Worm (Caenorhabditis elegans): Measurements from ENCODE around the gene npr-6.

DNA sequence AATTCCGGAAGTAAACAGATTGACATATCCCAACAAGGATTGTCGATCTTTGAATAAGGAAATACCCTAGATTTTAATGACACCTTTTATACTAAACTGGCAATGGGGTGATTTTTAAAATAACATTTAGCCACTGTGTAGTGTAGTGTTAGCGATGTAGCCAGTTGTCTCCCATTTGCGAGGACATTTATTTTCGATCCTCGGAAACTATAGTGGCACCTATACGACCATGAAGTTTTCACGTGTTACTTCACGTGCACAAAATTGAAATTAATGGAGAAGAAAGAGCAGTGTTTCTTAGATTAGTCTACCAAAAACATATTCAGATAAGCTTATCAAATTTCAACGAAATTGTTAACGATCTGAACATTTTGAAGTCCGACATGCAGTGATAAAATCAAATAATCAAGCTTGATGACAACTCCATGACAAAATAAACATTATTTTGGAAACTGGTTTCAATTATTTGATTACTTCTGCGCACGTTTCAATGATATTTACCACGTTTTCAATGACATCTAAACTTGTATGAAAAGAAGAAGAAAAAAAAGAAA is 47.8 kb upstream of the npr-6 start, which contains the start of gene R07E3.4:
- peak; percentile 62 for TF ChIP-seq dve-1 (tag; optimal IDR thresholded peaks at IDR 0.05; ENCODE audit: insufficient read depth)
- TF ChIP-seq nhr-77 (tag; optimal IDR thresholded peaks at IDR 0.05) = no peak
- no peak for TF ChIP-seq lin-39 (tag; optimal IDR thresholded peaks at IDR 0.05)
- TF ChIP-seq dmd-8 (GFP tag; IDR thresholded peaks at IDR 0.05) = no peak
- peak in 1 of 2 experiments; percentile 9 for TF ChIP-seq lsy-2 (tag; optimal IDR thresholded peaks at IDR 0.05)
- no peak for TF ChIP-seq gei-8 (GFP tag; optimal IDR thresholded peaks at IDR 0.05)
- TF ChIP-seq aly-2 (tag; optimal IDR thresholded peaks at IDR 0.05) = no peak
- TF ChIP-seq ceh-82 (tag; optimal IDR thresholded peaks at IDR 0.05) = no peak
- TF ChIP-seq ces-1 (GFP tag; optimal IDR thresholded peaks at IDR 0.05) = no peak
- TF ChIP-seq nhr-25 (tag; optimal IDR thresholded peaks at IDR 0.05; ENCODE audit: borderline replicate concordance, insufficient read depth) = no peak
- TF ChIP-seq ZK546.5 (tag; optimal IDR thresholded peaks at IDR 0.05) = no peak
- no peak for TF ChIP-seq ztf-11 (tag; optimal IDR thresholded peaks at IDR 0.05)
- TF ChIP-seq snpc-4 (tag; optimal IDR thresholded peaks at IDR 0.05) = no peak
- TF ChIP-seq F26F4.8 (GFP tag; conservative IDR thresholded peaks at IDR 0.05) = no peak
